Worm (Caenorhabditis elegans): Measurements from ENCODE around the gene W08F4.12.

DNA sequence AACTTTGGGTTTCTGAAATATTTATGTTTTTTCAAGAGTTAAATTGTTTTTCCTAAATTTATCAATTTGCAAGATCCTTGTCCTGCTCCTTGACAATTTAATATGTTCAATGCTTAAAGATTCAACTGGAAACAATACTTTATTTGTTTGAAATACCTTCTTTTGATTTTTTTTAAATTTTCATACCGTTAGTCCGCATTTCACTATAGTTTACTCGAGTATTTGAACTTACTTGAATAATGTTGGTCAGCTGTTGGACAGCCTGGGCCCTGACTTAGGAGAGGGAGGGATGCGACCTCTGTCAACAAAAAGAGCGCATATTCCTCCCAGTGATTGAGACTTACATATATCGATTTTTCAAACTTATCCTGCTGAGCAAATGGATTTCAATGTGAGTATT is 21.8 kb upstream of the W08F4.12 start, which contains the start of gene W04H10.5:
- no peak for TF ChIP-seq ama-1 (optimal IDR thresholded peaks at IDR 0.05)
- TF ChIP-seq ceh-9 (tag; optimal IDR thresholded peaks at IDR 0.05): no peak
- no peak for TF ChIP-seq lin-11 (tag; optimal IDR thresholded peaks at IDR 0.05)
- TF ChIP-seq dve-1 (tag; optimal IDR thresholded peaks at IDR 0.05): no peak
- TF ChIP-seq gmeb-2 (tag; optimal IDR thresholded peaks at IDR 0.05): no peak
- TF ChIP-seq pha-2 (tag; optimal IDR thresholded peaks at IDR 0.05): no peak
